Worm (Caenorhabditis elegans): ENCODE measurements around the gene jmjd-3.1.
A peak's percentile ranks its signal among the peaks of the same experiment; 100 is the strongest.
"Not testable (repeated sequence)": the region's sequence is repeated elsewhere in the genome, so short reads cannot be mapped to it uniquely, and the experiment has no call there.

jmjd-3.1 gene

DNA sequence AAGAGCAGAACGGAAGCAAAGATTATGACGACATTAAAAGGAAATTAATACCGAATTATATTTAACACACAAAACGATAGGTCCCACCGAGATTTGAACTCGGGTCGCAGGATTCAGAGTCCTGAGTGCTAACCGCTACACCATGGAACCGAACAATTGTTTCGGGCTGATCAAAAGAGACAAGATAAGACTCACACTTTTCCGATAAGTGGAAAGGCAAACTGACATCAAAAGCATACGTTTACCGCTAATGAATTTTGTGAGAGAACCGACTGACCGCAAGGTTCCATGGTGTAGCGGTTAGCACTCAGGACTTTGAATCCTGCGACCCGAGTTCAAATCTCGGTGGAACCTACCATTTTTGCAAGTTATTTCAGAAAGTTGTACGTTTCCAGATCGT lies 37.9 kb downstream of the jmjd-3.1 start:
- TF ChIP-seq tra-4 (tag; optimal IDR thresholded peaks at IDR 0.05) = no peak
- TF ChIP-seq ceh-13 (GFP tag; optimal IDR thresholded peaks at IDR 0.05) = no peak
- no peak for TF ChIP-seq F13C5.2 (tag; optimal IDR thresholded peaks at IDR 0.05)
- TF ChIP-seq hmbx-1 (tag; optimal IDR thresholded peaks at IDR 0.05) = no peak
- no peak for TF ChIP-seq aly-1 (tag; optimal IDR thresholded peaks at IDR 0.05)
- no peak; the same call in 1 of the 2 replicates for TF ChIP-seq tbx-37 (GFP tag; conservative IDR thresholded peaks at IDR 0.05)
- TF ChIP-seq ama-1 (optimal IDR thresholded peaks at IDR 0.05) = no peak
- no peak for TF ChIP-seq hmg-4 (GFP tag; optimal IDR thresholded peaks at IDR 0.05)
- no peak for TF ChIP-seq flt-1 (GFP tag; IDR thresholded peaks at IDR 0.05)
- no peak for TF ChIP-seq scrt-1 (GFP tag; IDR thresholded peaks at IDR 0.05)
- TF ChIP-seq ceh-36 (tag; optimal IDR thresholded peaks at IDR 0.05) = no peak

DNA sequence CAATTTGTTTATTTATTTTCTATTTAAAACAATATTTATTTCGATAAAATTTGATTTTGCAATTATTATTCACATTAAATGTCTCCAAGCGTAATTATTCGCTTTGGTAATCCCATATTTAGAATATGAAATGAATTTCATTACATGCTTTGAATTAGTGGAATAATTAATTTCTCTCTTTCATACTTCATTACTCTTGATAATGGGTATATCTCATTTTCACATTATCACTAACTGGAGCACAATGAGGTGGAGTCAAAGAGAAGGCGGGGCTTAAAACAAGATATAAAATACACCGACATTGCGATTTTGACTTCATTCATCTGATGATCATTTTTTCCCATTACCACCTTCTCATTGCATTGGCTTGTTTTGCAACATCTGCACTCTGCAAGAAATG lies 39.8 kb downstream of the jmjd-3.1 start, which contains the start of gene K01A12.4:
TSS of gene K01A12.4 (plus strand) at position 301 of the 400 bp plus-strand sequence.
- TF ChIP-seq ama-1 (optimal IDR thresholded peaks at IDR 0.05); flt-1 (GFP tag; IDR thresholded peaks at IDR 0.05); hnd-1 (tag; optimal IDR thresholded peaks at IDR 0.05): not testable (repeated sequence)

DNA sequence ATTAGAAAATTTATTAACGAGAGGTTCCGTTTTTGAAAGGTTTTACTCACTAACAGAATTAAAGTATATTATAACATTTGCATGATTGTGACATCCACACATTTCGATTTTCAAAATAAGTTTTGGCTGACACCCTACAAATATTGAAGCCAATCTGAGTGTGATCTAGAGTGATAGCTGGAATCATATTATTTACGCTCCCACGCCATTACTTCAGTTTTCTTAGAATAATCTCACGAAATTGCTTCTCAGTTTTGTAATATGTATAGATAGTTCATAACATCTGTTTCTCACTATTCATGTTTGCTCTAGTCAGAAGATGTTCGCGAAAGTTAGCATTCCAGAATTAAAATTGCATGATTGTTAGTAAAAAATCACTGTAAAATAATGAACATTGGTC lies 41.4 kb downstream of the jmjd-3.1 start:
- TF ChIP-seq hmbx-1 (tag; optimal IDR thresholded peaks at IDR 0.05) = no peak
- no peak for TF ChIP-seq ama-1 (optimal IDR thresholded peaks at IDR 0.05)
- no peak for TF ChIP-seq sea-1 (GFP tag; conservative IDR thresholded peaks at IDR 0.05)

DNA sequence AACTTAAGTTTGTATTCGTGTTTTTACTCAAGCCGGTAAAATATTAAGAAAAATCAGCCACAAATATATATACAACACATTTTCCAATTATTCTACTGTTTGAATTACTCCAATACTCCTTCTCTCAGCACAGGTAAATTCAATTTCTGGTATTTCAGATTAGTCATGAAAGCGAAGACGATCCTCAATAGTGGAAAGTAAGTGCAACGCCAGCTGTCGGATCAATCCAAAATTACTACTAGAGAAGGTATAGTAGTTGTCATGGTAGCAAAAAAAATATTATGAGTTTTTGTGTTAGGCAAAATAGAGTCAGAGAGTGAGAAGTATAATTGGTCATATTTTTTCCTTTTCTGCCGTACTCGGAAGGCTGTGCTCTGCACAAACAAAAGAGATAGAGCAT lies 42.2 kb downstream of the jmjd-3.1 start, which contains the start of gene K01A12.2:
TSS of gene K01A12.2 (plus strand) at position 301 of the 400 bp plus-strand sequence.
- TF ChIP-seq ets-7 (tag; optimal IDR thresholded peaks at IDR 0.05) (no peak), ceh-13 (GFP tag; optimal IDR thresholded peaks at IDR 0.05) (no peak), sea-1 (GFP tag; conservative IDR thresholded peaks at IDR 0.05) (no peak), tra-4 (tag; optimal IDR thresholded peaks at IDR 0.05) (no peak), scrt-1 (GFP tag; IDR thresholded peaks at IDR 0.05) (no peak), hnd-1 (tag; optimal IDR thresholded peaks at IDR 0.05) (no peak), aly-1 (tag; optimal IDR thresholded peaks at IDR 0.05) (no peak), B0310.2 (tag; optimal IDR thresholded peaks at IDR 0.05) (no peak), hmg-4 (GFP tag; optimal IDR thresholded peaks at IDR 0.05) (no peak), pes-1 (GFP tag; IDR thresholded peaks at IDR 0.05) (no peak), tbx-37 (GFP tag; conservative IDR thresholded peaks at IDR 0.05) (no peak), flt-1 (GFP tag; IDR thresholded peaks at IDR 0.05) (no peak), tbx-11 (GFP tag; IDR thresholded peaks at IDR 0.05) (no peak)

DNA sequence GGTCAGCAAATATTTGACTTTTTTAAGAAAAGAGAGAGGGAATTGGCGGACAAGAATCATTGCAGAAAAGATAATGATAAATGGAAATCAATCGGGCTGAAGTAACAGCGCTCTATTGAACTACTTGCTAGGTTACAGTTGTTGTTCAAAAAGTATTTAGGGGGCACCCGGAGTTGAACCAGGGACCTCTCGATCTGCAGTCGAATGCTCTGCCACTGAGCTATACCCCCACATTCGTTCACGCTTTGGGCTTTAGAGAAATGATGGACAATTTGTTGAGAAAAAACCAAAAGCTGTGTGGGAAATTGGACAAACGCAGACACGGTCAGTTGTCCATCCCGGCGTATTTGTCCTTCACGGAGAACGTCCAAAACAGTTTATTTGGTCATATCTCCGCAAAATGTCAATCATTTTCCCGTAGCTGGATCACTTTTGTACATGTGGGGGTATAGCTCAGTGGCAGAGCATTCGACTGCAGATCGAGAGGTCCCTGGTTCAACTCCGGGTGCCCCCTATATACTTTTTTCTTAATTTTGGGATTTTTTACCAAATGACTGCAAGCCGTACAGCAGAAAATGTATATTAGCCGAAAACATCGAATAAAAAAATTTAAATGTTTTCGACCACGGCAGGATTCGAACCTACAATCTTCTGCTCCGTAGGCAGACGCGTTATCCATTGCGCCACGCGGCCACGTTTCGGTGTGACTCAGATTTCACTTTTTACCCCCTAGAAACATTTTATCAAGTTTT lies 53.2 kb downstream of the jmjd-3.1 start:
- TF ChIP-seq ceh-36 (tag; optimal IDR thresholded peaks at IDR 0.05) (peak; percentile 40), F13C5.2 (tag; optimal IDR thresholded peaks at IDR 0.05) (no peak), ama-1 (optimal IDR thresholded peaks at IDR 0.05) (no peak), tra-4 (tag; optimal IDR thresholded peaks at IDR 0.05) (no peak), B0310.2 (tag; optimal IDR thresholded peaks at IDR 0.05) (no peak), ets-7 (tag; optimal IDR thresholded peaks at IDR 0.05) (no peak), hnd-1 (tag; optimal IDR thresholded peaks at IDR 0.05) (peak; percentile 36), tbx-37 (GFP tag; conservative IDR thresholded peaks at IDR 0.05) (no peak), hmg-4 (GFP tag; optimal IDR thresholded peaks at IDR 0.05) (no peak), hmbx-1 (tag; optimal IDR thresholded peaks at IDR 0.05) (no peak), pes-1 (GFP tag; IDR thresholded peaks at IDR 0.05) (peak; percentile 52; the same call in 1 of the 2 replicates), aly-1 (tag; optimal IDR thresholded peaks at IDR 0.05) (no peak), flt-1 (GFP tag; IDR thresholded peaks at IDR 0.05) (0 out of 2 replicates have a peak, but pooled peaks have one; percentile 10), sea-1 (GFP tag; conservative IDR thresholded peaks at IDR 0.05) (peak; percentile 42; the same call in 1 of the 2 replicates), tbx-11 (GFP tag; IDR thresholded peaks at IDR 0.05) (0 out of 2 replicates have a peak, but pooled peaks have one; percentile 5), ceh-13 (GFP tag; optimal IDR thresholded peaks at IDR 0.05) (no peak), scrt-1 (GFP tag; IDR thresholded peaks at IDR 0.05) (0 out of 2 replicates have a peak, but pooled peaks have one; percentile 50)

Measured in whole organism, early embryonic.